Fruit fly (Drosophila melanogaster) whole organism, adult: ENCODE results near the gene CG13360.

Experiments used
- CG12768 ChIP-seq: fragments of 200-800 bp; sonication (Bioruptor generic); optimal IDR thresholded peaks from 2 replicates; lab custom pipeline; 2017; ENCODE audit warnings: missing biosample characterization, missing genetic modification characterization, mild to moderate bottlenecking, moderate library complexity, missing genetic modification reagents
- CG14711 ChIP-seq: fragments of 200-800 bp; sonication (Bioruptor generic); optimal IDR thresholded peaks from 2 replicates; lab custom pipeline; 2018; ENCODE audit warnings: missing biosample characterization, mild to moderate bottlenecking, missing genetic modification characterization, moderate library complexity
- CG7045 ChIP-seq: fragments of 200-800 bp; sonication (Bioruptor generic); optimal IDR thresholded peaks from 2 replicates; lab custom pipeline; 2017; ENCODE audit warnings: missing biosample characterization, mild to moderate bottlenecking, missing genetic modification characterization
- CG7101 ChIP-seq: fragments of 200-800 bp; sonication (Bioruptor generic); optimal IDR thresholded peaks from 2 replicates; lab custom pipeline; 2018; ENCODE audit warnings: missing biosample characterization, mild to moderate bottlenecking, missing genetic modification characterization, moderate library complexity
- Clk ChIP-seq: fragments of 200-800 bp; sonication (Bioruptor generic); optimal IDR thresholded peaks from 2 replicates; lab custom pipeline; 2017; ENCODE audit warnings: missing biosample characterization, missing genetic modification characterization
- Crg-1 ChIP-seq: fragments of 200-800 bp; sonication (Bioruptor generic); optimal IDR thresholded peaks from 2 replicates; lab custom pipeline; 2016; ENCODE audit warnings: missing biosample characterization, missing genetic modification characterization
- Hr96 ChIP-seq: fragments of 200-800 bp; sonication (Bioruptor generic); optimal IDR thresholded peaks from 2 replicates; lab custom pipeline; 2016; ENCODE audit warnings: missing biosample characterization, missing genetic modification characterization
- Mnt ChIP-seq: fragments of 200-800 bp; sonication (Bioruptor generic); optimal IDR thresholded peaks from 2 replicates; lab custom pipeline; 2016; ENCODE audit warnings: missing biosample characterization, mild to moderate bottlenecking, missing genetic modification characterization
- bab1 ChIP-seq: fragments of 200-800 bp; sonication (Bioruptor generic); optimal IDR thresholded peaks from 3 replicates; lab custom pipeline; 2019; ENCODE audit warnings: missing biosample characterization, mild to moderate bottlenecking, missing genetic modification characterization, moderate library complexity
- cnc ChIP-seq, 2 experiments: fragments of >200 bp; optimal IDR thresholded peaks; 2 replicates each; lab custom pipeline; 2017
- kay ChIP-seq: fragments of 200-800 bp; sonication (Bioruptor generic); peaks from one replicate; lab custom pipeline; 2016; ENCODE audit warnings: missing biosample characterization, missing genetic modification characterization, borderline replicate concordance
- pad ChIP-seq: fragments of 200-800 bp; sonication (Bioruptor generic); optimal IDR thresholded peaks from 3 replicates; lab custom pipeline; 2017; ENCODE audit warnings: missing biosample characterization, missing genetic modification characterization, mild to moderate bottlenecking, moderate library complexity, missing genetic modification reagents
- tj ChIP-seq: fragments of 200-800 bp; sonication (Bioruptor generic); optimal IDR thresholded peaks from 3 replicates; lab custom pipeline; 2017; ENCODE audit warnings: missing biosample characterization, mild to moderate bottlenecking, missing genetic modification characterization, moderate library complexity
- toe ChIP-seq: fragments of 200-800 bp; sonication (Bioruptor generic); optimal IDR thresholded peaks from 2 replicates; lab custom pipeline; 2016; ENCODE audit warnings: missing biosample characterization, missing genetic modification characterization

DNA sequence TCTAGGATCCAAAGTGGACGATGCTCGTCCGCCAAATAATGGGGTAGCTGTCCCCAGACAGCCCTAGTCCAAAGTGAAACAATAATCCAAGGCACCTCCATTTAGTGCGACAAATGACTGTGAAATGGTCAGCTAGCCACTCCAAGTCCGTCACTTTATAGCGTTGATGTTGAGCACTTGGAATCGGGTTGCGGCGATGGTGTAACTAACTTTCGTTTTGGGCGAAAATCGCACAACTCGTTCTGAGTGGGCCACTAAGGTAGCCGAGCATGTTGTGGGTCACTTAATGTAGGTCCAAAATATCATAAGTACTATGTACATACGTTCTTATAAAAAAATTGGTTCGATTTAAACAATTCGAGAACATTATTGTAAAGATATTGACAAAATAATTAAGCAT is 36.3 kb downstream of the CG13360 start, which contains the start of gene CG13361:
- no peak for TF ChIP-seq pad (GFP tag; lab: Kevin White, UChicago)
- no peak for TF ChIP-seq bab1 (GFP tag; lab: Kevin White, UChicago)
- no peak for TF ChIP-seq CG7101 (tag; lab: Kevin White, UChicago)
- no peak for TF ChIP-seq cnc (optimal IDR thresholded peaks at IDR 0.05; lab: Kevin White, UChicago)
- no peak for TF ChIP-seq CG7045
- no peak for TF ChIP-seq toe
- TF ChIP-seq Crg-1: no peak
- TF ChIP-seq Hr96 (GFP tag; lab: Kevin White, UChicago): no peak
- no peak for TF ChIP-seq tj (GFP tag; lab: Kevin White, UChicago)
- no peak for TF ChIP-seq CG14711 (tag; lab: Kevin White, UChicago)
- TF ChIP-seq Clk: no peak
- no peak for TF ChIP-seq Mnt
- no peak for TF ChIP-seq kay (GFP tag; lab: Kevin White, UChicago)
- no peak for TF ChIP-seq CG12768 (GFP tag; lab: Kevin White, UChicago)
